Worm (Caenorhabditis elegans): ENCODE results near the gene T19D12.5.

The T19D12.5 gene

DNA sequence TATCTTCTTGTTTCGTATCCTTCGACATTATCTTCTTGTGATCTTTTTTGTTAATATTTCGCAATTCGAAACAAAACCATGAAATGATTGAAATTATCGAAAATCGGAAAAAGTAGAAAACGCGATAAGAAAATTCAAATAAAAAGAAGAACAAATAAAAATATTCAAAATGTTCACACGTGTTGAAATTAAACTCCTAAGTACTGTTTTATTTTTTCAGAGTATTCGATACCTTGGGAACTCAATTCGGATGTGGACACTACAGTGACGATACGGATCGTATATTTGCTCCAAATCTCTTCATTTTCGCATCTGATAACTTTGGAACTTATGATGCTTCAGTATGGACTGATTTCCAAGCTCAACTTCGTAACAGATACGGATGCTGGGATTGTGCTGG lies at the start of gene T19D12.5:
Gene T19D12.5 (minus strand): TSS at position 101 of the 400 bp plus-strand sequence.
- TF ChIP-seq ceh-8 (GFP tag; optimal IDR thresholded peaks at IDR 0.05) (no peak), jun-1 (tag; optimal IDR thresholded peaks at IDR 0.05) (no peak), nhr-19 (GFP tag; conservative IDR thresholded peaks at IDR 0.05) (no peak), lsy-2 (tag; optimal IDR thresholded peaks at IDR 0.05) (no peak), ceh-82 (tag; optimal IDR thresholded peaks at IDR 0.05) (no peak), aha-1 (tag; optimal IDR thresholded peaks at IDR 0.05) (no peak), sptf-1 (tag; optimal IDR thresholded peaks at IDR 0.05) (no peak), ceh-88 (GFP tag; IDR thresholded peaks at IDR 0.05) (no peak), ceh-90 (tag; optimal IDR thresholded peaks at IDR 0.05) (no peak), tlp-1 (tag; optimal IDR thresholded peaks at IDR 0.05) (no peak), skn-1 (tag; optimal IDR thresholded peaks at IDR 0.05) (no peak)

DNA sequence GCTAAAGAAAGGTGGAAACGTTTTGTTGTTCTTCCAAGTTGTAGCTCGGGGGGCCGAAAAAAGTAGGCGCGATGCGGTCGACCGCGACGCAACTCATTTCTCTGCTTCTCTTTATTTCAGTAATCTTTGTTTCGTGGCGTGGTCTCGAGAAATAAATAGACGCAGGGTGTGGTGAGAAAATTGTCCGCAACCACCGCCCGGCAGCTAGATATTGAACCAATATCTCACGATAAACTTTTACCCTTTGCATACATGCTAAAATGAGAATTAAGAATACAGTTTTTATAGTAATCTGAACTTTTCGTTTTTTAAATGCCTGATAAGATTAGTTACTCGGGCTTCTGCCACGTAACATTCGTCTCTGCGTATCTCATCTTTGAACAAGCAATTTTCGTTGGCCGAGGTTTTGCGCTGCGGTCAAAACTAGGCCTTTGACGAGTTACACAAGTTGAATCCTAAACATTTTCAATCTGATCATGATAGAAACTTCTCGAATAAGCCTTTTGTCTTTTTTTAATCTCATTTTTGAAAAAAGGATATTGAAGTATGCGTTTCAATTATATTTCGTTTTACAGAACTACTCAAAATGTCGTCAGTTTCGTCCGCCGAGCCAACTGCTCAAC lies 47.7 kb upstream of the T19D12.5 start, which contains the start of gene gyf-1:
Gene gyf-1 (plus strand): TSS at position 573 of the 623 bp plus-strand sequence.
- TF ChIP-seq aly-2 (tag; optimal IDR thresholded peaks at IDR 0.05) = peak; percentile 3
- peak; percentile 47 for TF ChIP-seq fkh-8 (tag; optimal IDR thresholded peaks at IDR 0.05)
- peak; percentile 23 for TF ChIP-seq F16B12.6 (tag; optimal IDR thresholded peaks at IDR 0.05)
- TF ChIP-seq dpl-1 (GFP tag; optimal IDR thresholded peaks at IDR 0.05) = peak in 2 of 3 experiments; percentile 5 to 14
- TF ChIP-seq tbx-2 (tag; optimal IDR thresholded peaks at IDR 0.05) = peak; percentile 24
- peak; percentile 30 for TF ChIP-seq swsn-7 (tag; optimal IDR thresholded peaks at IDR 0.05)
- peak in 1 of 2 experiments; percentile 55 for TF ChIP-seq mdl-1 (tag; optimal IDR thresholded peaks at IDR 0.05)
- TF ChIP-seq elt-2 (tag; optimal IDR thresholded peaks at IDR 0.05) = peak; percentile 17
- peak; percentile 36 to 38 for TF ChIP-seq efl-1 (optimal IDR thresholded peaks at IDR 0.05)
- TF ChIP-seq efl-1 (GFP tag; optimal IDR thresholded peaks at IDR 0.05 in 1 of 2) = peak; percentile 13 to 29
- TF ChIP-seq snu-23 (GFP tag; optimal IDR thresholded peaks at IDR 0.05) = peak; percentile 39
- TF ChIP-seq ceh-82 (tag; optimal IDR thresholded peaks at IDR 0.05) = peak in 1 of 3 experiments; percentile 53
- no peak for TF ChIP-seq pax-3 (tag; optimal IDR thresholded peaks at IDR 0.05)
- no peak for TF ChIP-seq nhr-11 (tag; optimal IDR thresholded peaks at IDR 0.05)
- TF ChIP-seq hlh-4 (tag; optimal IDR thresholded peaks at IDR 0.05) = no peak
- TF ChIP-seq blmp-1 (tag; optimal IDR thresholded peaks at IDR 0.05) = peak; percentile 10
- TF ChIP-seq lin-35 (GFP tag; optimal IDR thresholded peaks at IDR 0.05) = peak in 1 of 2 experiments; percentile 32
- no peak for TF ChIP-seq zip-4 (GFP tag; optimal IDR thresholded peaks at IDR 0.05)
- TF ChIP-seq irx-1 (tag; optimal IDR thresholded peaks at IDR 0.05) = no peak
- TF ChIP-seq rnt-1 (tag; optimal IDR thresholded peaks at IDR 0.05) = peak; percentile 50
- peak; percentile 37 for TF ChIP-seq nhr-47 (tag; optimal IDR thresholded peaks at IDR 0.05)
- TF ChIP-seq elt-3 (tag; optimal IDR thresholded peaks at IDR 0.05) = no peak
- TF ChIP-seq lin-15B (tag; optimal IDR thresholded peaks at IDR 0.05) = peak; percentile 58
- peak; percentile 8 for TF ChIP-seq nhr-77 (tag; optimal IDR thresholded peaks at IDR 0.05)
- peak; percentile 76 for TF ChIP-seq lin-14 (GFP tag; optimal IDR thresholded peaks at IDR 0.05)
- peak in 1 of 2 experiments; percentile 51 for TF ChIP-seq lsy-2 (tag; optimal IDR thresholded peaks at IDR 0.05)
- peak; percentile 57 for TF ChIP-seq nhr-71 (tag; optimal IDR thresholded peaks at IDR 0.05)
- peak; percentile 46 for TF ChIP-seq nhr-20 (tag; optimal IDR thresholded peaks at IDR 0.05)
- TF ChIP-seq dsc-1 (tag; optimal IDR thresholded peaks at IDR 0.05) = no peak
- peak; percentile 10 for TF ChIP-seq vab-15 (tag; optimal IDR thresholded peaks at IDR 0.05)

DNA sequence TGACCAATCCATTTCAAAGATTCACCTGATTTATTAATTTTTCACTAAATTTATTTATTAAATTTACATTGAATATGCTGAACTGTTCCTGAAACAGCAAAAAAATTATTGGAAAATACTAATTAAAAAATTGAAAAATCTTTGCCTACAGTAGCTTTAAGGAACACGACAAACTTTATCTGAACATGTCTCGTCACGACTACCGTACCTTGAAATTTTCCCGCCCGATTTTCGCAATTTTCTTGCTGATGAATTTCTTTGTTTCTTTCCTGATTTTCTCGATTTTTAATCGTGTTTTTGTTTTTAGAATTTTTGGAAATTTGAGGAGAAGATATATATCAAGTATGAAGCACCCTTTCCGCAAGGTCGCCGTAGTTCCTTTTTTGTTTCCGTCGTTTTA lies 46.9 kb upstream of the T19D12.5 start:
- TF ChIP-seq rnt-1 (tag; optimal IDR thresholded peaks at IDR 0.05) (no peak), nhr-85 (tag) (peak; percentile 13), nhr-28 (tag; optimal IDR thresholded peaks at IDR 0.05) (no peak)

Data from whole organism, L1 larva.